Worm (Caenorhabditis elegans): ENCODE measurements around the gene F54H5.14.

Gene F54H5.14

ce11 chrII:6616135-6616534, 9.1 kb downstream of the F54H5.14 start:
- TF ChIP-seq nhr-12 (tag; optimal IDR thresholded peaks at IDR 0.05) = no peak
- TF ChIP-seq lin-39 (tag; optimal IDR thresholded peaks at IDR 0.05) = no peak
- TF ChIP-seq jun-1 (tag; optimal IDR thresholded peaks at IDR 0.05) = peak; percentile 79
- no peak for TF ChIP-seq elt-1 (tag; optimal IDR thresholded peaks at IDR 0.05)
- TF ChIP-seq eor-1 (tag; optimal IDR thresholded peaks at IDR 0.05) = no peak
- TF ChIP-seq ceh-82 (tag; optimal IDR thresholded peaks at IDR 0.05) = no peak
- no peak for TF ChIP-seq zag-1 (tag; optimal IDR thresholded peaks at IDR 0.05)
- no peak for TF ChIP-seq ceh-9 (tag; optimal IDR thresholded peaks at IDR 0.05)
- peak; percentile 88 for TF ChIP-seq elt-2 (tag; optimal IDR thresholded peaks at IDR 0.05)
- TF ChIP-seq sea-2 (GFP tag; optimal IDR thresholded peaks at IDR 0.05) = no peak
- no peak for TF ChIP-seq nhr-76 (tag; optimal IDR thresholded peaks at IDR 0.05)
- no peak for TF ChIP-seq pha-4 (tag; optimal IDR thresholded peaks at IDR 0.05)
- TF ChIP-seq pqm-1 (tag; optimal IDR thresholded peaks at IDR 0.05) = peak; percentile 65
- TF ChIP-seq nhr-25 (tag; optimal IDR thresholded peaks at IDR 0.05) = no peak
- no peak for TF ChIP-seq fkh-2 (tag; optimal IDR thresholded peaks at IDR 0.05)
- no peak for TF ChIP-seq nhr-67 (tag; optimal IDR thresholded peaks at IDR 0.05)
- TF ChIP-seq nhr-11 (tag; optimal IDR thresholded peaks at IDR 0.05) = no peak

ce11 chrII:6615232-6616029, 9.8 kb downstream of the F54H5.14 start:
- TF ChIP-seq fkh-10 (GFP tag; optimal IDR thresholded peaks at IDR 0.05) = no peak
- no peak for TF ChIP-seq ztf-11 (tag; optimal IDR thresholded peaks at IDR 0.05)
- no peak for TF ChIP-seq nhr-25 (tag; optimal IDR thresholded peaks at IDR 0.05)
- TF ChIP-seq tbx-2 (tag; optimal IDR thresholded peaks at IDR 0.05) = no peak
- TF ChIP-seq ceh-9 (tag; optimal IDR thresholded peaks at IDR 0.05) = no peak
- TF ChIP-seq nhr-28 (tag; optimal IDR thresholded peaks at IDR 0.05) = no peak
- no peak for TF ChIP-seq fos-1 (tag; optimal IDR thresholded peaks at IDR 0.05)
- peak; percentile 50 for TF ChIP-seq skn-1 (tag; optimal IDR thresholded peaks at IDR 0.05)
- no peak for TF ChIP-seq nhr-12 (tag; optimal IDR thresholded peaks at IDR 0.05)
- peak; percentile 90 for TF ChIP-seq pqm-1 (tag; optimal IDR thresholded peaks at IDR 0.05)
- TF ChIP-seq elt-2 (tag; optimal IDR thresholded peaks at IDR 0.05) = peak; percentile 93
- TF ChIP-seq elt-3 (tag; optimal IDR thresholded peaks at IDR 0.05) = no peak
- TF ChIP-seq nhr-11 (tag; optimal IDR thresholded peaks at IDR 0.05) = no peak
- no peak for TF ChIP-seq ceh-28 (tag; optimal IDR thresholded peaks at IDR 0.05)
- TF ChIP-seq nhr-67 (tag; optimal IDR thresholded peaks at IDR 0.05) = no peak
- TF ChIP-seq daf-12 (tag; optimal IDR thresholded peaks at IDR 0.05) = no peak
- TF ChIP-seq eor-1 (tag; optimal IDR thresholded peaks at IDR 0.05) = no peak
- TF ChIP-seq ceh-16 (tag; optimal IDR thresholded peaks at IDR 0.05) = no peak
- TF ChIP-seq R02D3.7 (tag; optimal IDR thresholded peaks at IDR 0.05) = no peak
- TF ChIP-seq pha-4 (tag; optimal IDR thresholded peaks at IDR 0.05) = peak; percentile 36

- TF ChIP-seq pha-4 (tag; optimal IDR thresholded peaks at IDR 0.05) (no peak), nhr-77 (tag; optimal IDR thresholded peaks at IDR 0.05) (no peak), R02D3.7 (tag; optimal IDR thresholded peaks at IDR 0.05) (no peak), nhr-43 (tag; optimal IDR thresholded peaks at IDR 0.05; ENCODE audit: poor library complexity, severe bottlenecking) (no peak), elt-2 (tag; optimal IDR thresholded peaks at IDR 0.05) (peak; percentile 72), fkh-10 (GFP tag; optimal IDR thresholded peaks at IDR 0.05) (no peak), lin-39 (tag; optimal IDR thresholded peaks at IDR 0.05) (no peak), snpc-4 (tag; optimal IDR thresholded peaks at IDR 0.05) (no peak), fos-1 (tag; optimal IDR thresholded peaks at IDR 0.05) (no peak), jun-1 (tag; optimal IDR thresholded peaks at IDR 0.05) (no peak), pqm-1 (tag; optimal IDR thresholded peaks at IDR 0.05) (peak; percentile 23), ceh-82 (tag; optimal IDR thresholded peaks at IDR 0.05) (no peak)
Measured at ce11 chrII:6614500-6614899, 10.7 kb downstream of the F54H5.14 start.

ce11 chrII:6612544-6612943, 12.7 kb downstream of the F54H5.14 start:
- TF ChIP-seq eor-1 (tag; optimal IDR thresholded peaks at IDR 0.05) = no peak
- TF ChIP-seq nhr-67 (tag; optimal IDR thresholded peaks at IDR 0.05) = no peak
- no peak for TF ChIP-seq ZK546.5 (tag; optimal IDR thresholded peaks at IDR 0.05)
- TF ChIP-seq pqm-1 (tag; optimal IDR thresholded peaks at IDR 0.05) = peak; percentile 67
- TF ChIP-seq elt-2 (tag; optimal IDR thresholded peaks at IDR 0.05) = peak; percentile 84
- peak; percentile 30 for TF ChIP-seq mdl-1 (tag; optimal IDR thresholded peaks at IDR 0.05)
- TF ChIP-seq unc-39 (tag; optimal IDR thresholded peaks at IDR 0.05) = no peak
- TF ChIP-seq ceh-9 (tag; optimal IDR thresholded peaks at IDR 0.05) = no peak
- peak; percentile 24 for TF ChIP-seq pha-4 (tag; optimal IDR thresholded peaks at IDR 0.05)

Data from whole organism, L3 larva.